Worm (Caenorhabditis elegans) whole organism, late embryonic: ENCODE results near the gene M110.3.

Experiments
- Y22D7AL.16 ChIP-seq: sonication (generic microtip); optimal IDR thresholded peaks from 2 replicates; lab custom pipeline; 2016; ENCODE audit warnings: missing genetic modification characterization, missing compliant biosample characterization
- ahr-1 ChIP-seq: sonication (generic microtip); optimal IDR thresholded peaks from 2 replicates; lab custom pipeline; 2016; ENCODE audit warnings: missing genetic modification characterization, missing compliant biosample characterization
- ama-1 ChIP-seq: fragments of 150-350 bp; optimal IDR thresholded peaks from 2 replicates; lab custom pipeline; 2014
- ceh-14 ChIP-seq: sonication (generic microtip); optimal IDR thresholded peaks from 2 replicates; lab custom pipeline; 2016; ENCODE audit warnings: missing genotype, missing genetic modification characterization, missing compliant biosample characterization
- ceh-19 ChIP-seq: fragments of 200-800 bp; sonication (Bioruptor generic); optimal IDR thresholded peaks from 2 replicates; lab custom pipeline; 2018; ENCODE audit warnings: mild to moderate bottlenecking, missing genetic modification characterization, missing compliant biosample characterization
- ceh-2 ChIP-seq: sonication (generic microtip); optimal IDR thresholded peaks from 2 replicates; lab custom pipeline; 2016; ENCODE audit warnings: missing genotype, missing genetic modification characterization, missing compliant biosample characterization
- ceh-45 ChIP-seq: fragments of 200-800 bp; sonication (Bioruptor generic); IDR thresholded peaks from 2 replicates; pipeline ENCODE4 v1.3.6; 2022; ENCODE audit warnings: missing genetic modification reagents, missing genetic modification characterization, missing compliant biosample characterization
- fkh-10 ChIP-seq: fragments of 150-350 bp; optimal IDR thresholded peaks from 2 replicates; lab custom pipeline; 2014; ENCODE audit warnings: missing biosample characterization, missing genetic modification reagents, missing genetic modification characterization
- pag-3 ChIP-seq: sonication (generic microtip); optimal IDR thresholded peaks from 2 replicates; lab custom pipeline; 2016; ENCODE audit warnings: missing compliant biosample characterization, missing genetic modification characterization, borderline replicate concordance
- sox-2 ChIP-seq: fragments of 200-800 bp; sonication (Bioruptor generic); IDR thresholded peaks from 2 replicates; pipeline ENCODE4 v1.3.6; 2022; ENCODE audit warnings: missing genetic modification reagents, missing genetic modification characterization, missing compliant biosample characterization

DNA sequence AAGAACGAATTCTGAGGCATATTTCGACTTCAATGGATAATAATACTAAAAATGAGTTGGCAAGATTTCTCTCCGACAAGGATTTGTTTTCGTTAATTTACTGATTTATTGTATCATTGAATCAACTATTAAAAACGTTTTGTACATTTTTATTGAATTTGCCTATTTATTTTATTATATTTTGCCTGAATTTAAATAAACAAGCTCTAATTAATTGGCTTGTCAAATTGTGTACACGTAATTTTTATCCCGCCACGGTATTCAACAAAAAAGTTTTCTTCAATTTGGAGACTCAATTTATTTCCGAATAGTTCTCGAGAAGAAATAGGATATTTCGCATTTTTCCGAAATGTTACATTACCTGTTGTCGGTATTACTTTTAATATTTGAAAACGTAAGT lies 16.1 kb upstream of the M110.3 start, which contains the start of gene M110.7:
- TF ChIP-seq sox-2 (GFP tag; lab: Robert Waterston, UW) (no peak), ama-1 (lab: Kevin White, UChicago) (no peak), fkh-10 (GFP tag; lab: Kevin White, UChicago) (no peak), ceh-2 (tag; lab: Kevin White, UChicago) (no peak), pag-3 (no peak), ceh-45 (no peak), ceh-19 (no peak), Y22D7AL.16 (tag; lab: Kevin White, UChicago) (no peak), ahr-1 (tag; lab: Kevin White, UChicago) (no peak), ceh-14 (tag; lab: Kevin White, UChicago) (no peak)
